Fruit fly (Drosophila melanogaster): ENCODE data around the gene Ugt49B2.

DNA sequence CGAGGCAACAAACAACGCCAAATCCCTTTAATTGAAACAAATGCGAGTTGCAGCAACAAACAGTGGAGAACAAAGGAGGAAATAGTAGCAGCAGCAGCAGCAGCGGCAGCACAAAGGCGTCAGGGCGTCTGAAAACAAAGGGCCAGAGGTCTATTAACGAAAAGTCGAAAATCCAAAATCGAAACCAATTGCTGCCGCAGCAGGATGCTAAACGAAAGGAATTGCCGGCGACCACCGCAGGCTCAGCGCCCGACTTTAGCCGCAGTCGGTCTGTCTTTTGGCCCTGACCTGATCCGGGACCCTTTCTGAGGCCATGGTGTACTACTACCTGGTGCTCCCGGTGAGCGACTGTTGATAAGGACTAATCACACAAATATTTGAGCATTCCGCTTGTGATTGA lies 48.1 kb upstream of the Ugt49B2 start:
- no peak for TF ChIP-seq ttk (optimal IDR thresholded peaks at IDR 0.05)
- no peak for TF ChIP-seq h (optimal IDR thresholded peaks at IDR 0.05)
- TF ChIP-seq insv (optimal IDR thresholded peaks at IDR 0.05), result no peak
- TF ChIP-seq psq (optimal IDR thresholded peaks at IDR 0.05), result no peak
- no peak for TF ChIP-seq Myc (optimal IDR thresholded peaks at IDR 0.05)
- no peak for TF ChIP-seq Sin3A (optimal IDR thresholded peaks at IDR 0.05)

All from Kc167 (cell line).